Worm (Caenorhabditis elegans) whole organism, late embryonic: ENCODE results near the gene M01H9.3.

Experiments used
- C08G9.2 ChIP-seq: sonication (generic microtip); optimal IDR thresholded peaks from 2 replicates; lab custom pipeline; 2016; ENCODE audit warnings: mild to moderate bottlenecking, missing genetic modification characterization, moderate library complexity, missing compliant biosample characterization
- F13H6.1 ChIP-seq: sonication (generic microtip); optimal IDR thresholded peaks from 2 replicates; lab custom pipeline; 2016; ENCODE audit warnings: missing genetic modification characterization, missing compliant biosample characterization
- K02D7.2 ChIP-seq: sonication (generic microtip); optimal IDR thresholded peaks from 2 replicates; lab custom pipeline; 2017; ENCODE audit warnings: mild to moderate bottlenecking, missing genetic modification characterization, missing compliant biosample characterization
- T23F11.4 ChIP-seq: fragments of 200-800 bp; sonication (Bioruptor generic); optimal IDR thresholded peaks from 2 replicates; lab custom pipeline; 2018; ENCODE audit warnings: mild to moderate bottlenecking, missing genetic modification characterization, missing compliant biosample characterization
- Y22D7AL.16 ChIP-seq: sonication (generic microtip); optimal IDR thresholded peaks from 2 replicates; lab custom pipeline; 2016; ENCODE audit warnings: missing genetic modification characterization, missing compliant biosample characterization
- ama-1 ChIP-seq: fragments of 150-350 bp; optimal IDR thresholded peaks from 2 replicates; lab custom pipeline; 2014
- ceh-14 ChIP-seq: sonication (generic microtip); optimal IDR thresholded peaks from 2 replicates; lab custom pipeline; 2016; ENCODE audit warnings: missing genotype, missing genetic modification characterization, missing compliant biosample characterization
- ceh-18 ChIP-seq: sonication (generic microtip); optimal IDR thresholded peaks from 2 replicates; lab custom pipeline; 2016; ENCODE audit warnings: missing genetic modification characterization, missing compliant biosample characterization
- ceh-19 ChIP-seq: fragments of 200-800 bp; sonication (Bioruptor generic); optimal IDR thresholded peaks from 2 replicates; lab custom pipeline; 2018; ENCODE audit warnings: mild to moderate bottlenecking, missing genetic modification characterization, missing compliant biosample characterization
- ceh-22 ChIP-seq: sonication (generic microtip); optimal IDR thresholded peaks from 2 replicates; lab custom pipeline; 2017; ENCODE audit warnings: missing biosample characterization, missing genetic modification characterization
- ceh-24 ChIP-seq: sonication (generic microtip); optimal IDR thresholded peaks from 2 replicates; lab custom pipeline; 2016; ENCODE audit warnings: mild to moderate bottlenecking, missing genetic modification characterization, missing compliant biosample characterization
- ceh-30 ChIP-seq: fragments of 150-350 bp; optimal IDR thresholded peaks from 2 replicates; lab custom pipeline; 2014; ENCODE audit warnings: missing biosample characterization, missing genetic modification characterization
- ceh-34 ChIP-seq: sonication (generic microtip); optimal IDR thresholded peaks from 2 replicates; lab custom pipeline; 2016; ENCODE audit warnings: mild to moderate bottlenecking, missing genetic modification characterization, missing compliant biosample characterization
- ceh-45 ChIP-seq: fragments of 200-800 bp; sonication (Bioruptor generic); IDR thresholded peaks from 2 replicates; pipeline ENCODE4 v1.3.6; 2022; ENCODE audit warnings: missing genetic modification reagents, missing genetic modification characterization, missing compliant biosample characterization
- ceh-6 ChIP-seq: fragments of 200-800 bp; sonication (Bioruptor generic); optimal IDR thresholded peaks from 2 replicates; lab custom pipeline; 2018; ENCODE audit warnings: mild to moderate bottlenecking, missing genetic modification characterization, missing compliant biosample characterization
- ceh-9 ChIP-seq: sonication (generic microtip); optimal IDR thresholded peaks from 2 replicates; lab custom pipeline; 2016; ENCODE audit warnings: mild to moderate bottlenecking, missing genetic modification characterization, inconsistent platforms, missing compliant biosample characterization
- che-1 ChIP-seq: sonication (generic microtip); optimal IDR thresholded peaks from 2 replicates; lab custom pipeline; 2016; ENCODE audit warnings: mild to moderate bottlenecking, missing genetic modification characterization, missing compliant biosample characterization
- elt-2 ChIP-seq: sonication (generic microtip); optimal IDR thresholded peaks from 2 replicates; lab custom pipeline; 2016; ENCODE audit warnings: missing genetic modification reagents, missing genetic modification characterization, missing compliant biosample characterization
- elt-4 ChIP-seq: sonication (generic microtip); optimal IDR thresholded peaks from 2 replicates; lab custom pipeline; 2016; ENCODE audit warnings: missing genetic modification characterization, missing compliant biosample characterization
- fax-1 ChIP-seq: sonication (generic microtip); optimal IDR thresholded peaks from 2 replicates; lab custom pipeline; 2016; ENCODE audit warnings: missing genotype, missing genetic modification characterization, missing compliant biosample characterization
- fkh-10 ChIP-seq: fragments of 150-350 bp; optimal IDR thresholded peaks from 2 replicates; lab custom pipeline; 2014; ENCODE audit warnings: missing biosample characterization, missing genetic modification reagents, missing genetic modification characterization
- fkh-6 ChIP-seq: sonication (generic microtip); optimal IDR thresholded peaks from 2 replicates; lab custom pipeline; 2016; ENCODE audit warnings: missing genetic modification characterization, missing compliant biosample characterization
- gmeb-2 ChIP-seq: sonication (generic microtip); optimal IDR thresholded peaks from 2 replicates; lab custom pipeline; 2016; ENCODE audit warnings: missing genetic modification characterization, inconsistent platforms, missing compliant biosample characterization
- hlh-13 ChIP-seq: fragments of 200-800 bp; sonication (Bioruptor generic); optimal IDR thresholded peaks from 2 replicates; lab custom pipeline; 2018; ENCODE audit warnings: mild to moderate bottlenecking, missing genetic modification characterization, missing compliant biosample characterization
- hlh-6 ChIP-seq: sonication (generic microtip); optimal IDR thresholded peaks from 2 replicates; lab custom pipeline; 2016; ENCODE audit warnings: missing genotype, missing genetic modification characterization, missing compliant biosample characterization
- lin-11 ChIP-seq: fragments of 200-800 bp; sonication (Bioruptor generic); optimal IDR thresholded peaks from 2 replicates; lab custom pipeline; 2018; ENCODE audit warnings: mild to moderate bottlenecking, missing genetic modification characterization, missing compliant biosample characterization
- nfya-1 ChIP-seq: sonication (generic microtip); optimal IDR thresholded peaks from 2 replicates; lab custom pipeline; 2017; ENCODE audit warnings: missing genetic modification characterization, mild to moderate bottlenecking, missing compliant biosample characterization, antibody characterized with exemption, moderate library complexity
- nhr-11 ChIP-seq: fragments of 150-350 bp; optimal IDR thresholded peaks from 2 replicates; lab custom pipeline; 2014; ENCODE audit warnings: missing biosample characterization, missing genetic modification characterization
- pag-3 ChIP-seq: sonication (generic microtip); optimal IDR thresholded peaks from 2 replicates; lab custom pipeline; 2016; ENCODE audit warnings: missing compliant biosample characterization, missing genetic modification characterization, borderline replicate concordance
- pat-9 ChIP-seq: fragments of 200-800 bp; sonication (Bioruptor generic); optimal IDR thresholded peaks from 2 replicates; lab custom pipeline; 2018; ENCODE audit warnings: mild to moderate bottlenecking, missing genetic modification characterization, moderate library complexity, missing compliant biosample characterization
- pha-4 ChIP-seq: fragments of 150-350 bp; optimal IDR thresholded peaks from 2 replicates; lab custom pipeline; 2018; ENCODE audit warnings: missing biosample characterization, missing genetic modification reagents, missing genetic modification characterization
- ref-2 ChIP-seq: sonication (generic microtip); optimal IDR thresholded peaks from 2 replicates; lab custom pipeline; 2016; ENCODE audit warnings: missing genetic modification characterization, missing compliant biosample characterization
- rnt-1 ChIP-seq: sonication (generic microtip); optimal IDR thresholded peaks from 2 replicates; lab custom pipeline; 2016; ENCODE audit warnings: missing genetic modification characterization, missing compliant biosample characterization
- sdc-2 ChIP-seq: sonication (generic microtip); optimal IDR thresholded peaks from 2 replicates; lab custom pipeline; 2016; ENCODE audit warnings: missing genotype, missing genetic modification characterization, missing compliant biosample characterization
- sox-4 ChIP-seq: sonication (generic microtip); optimal IDR thresholded peaks from 2 replicates; lab custom pipeline; 2017; ENCODE audit warnings: mild to moderate bottlenecking, missing genetic modification characterization, inconsistent platforms, missing compliant biosample characterization
- syd-9 ChIP-seq: sonication (generic microtip); optimal IDR thresholded peaks from 2 replicates; lab custom pipeline; 2016; ENCODE audit warnings: mild to moderate bottlenecking, missing genetic modification characterization, moderate library complexity, missing compliant biosample characterization
- ttx-3 ChIP-seq: sonication (generic microtip); optimal IDR thresholded peaks from 2 replicates; lab custom pipeline; 2016; ENCODE audit warnings: missing genetic modification reagents, missing genetic modification characterization, missing compliant biosample characterization
- unc-3 ChIP-seq, 2 experiments: fragments of 200-800 bp in 1 of 2; sonication (Bioruptor generic) in 1 of 2; sonication (generic microtip) in 1 of 2; conservative IDR thresholded peaks in 1 of 2; optimal IDR thresholded peaks in 1 of 2; 2 replicates each; pipeline versions ENCODE4 v1.3.6 to Lab custom; 2016 to 2022; ENCODE audit warnings: missing compliant biosample characterization in 2 of 2, missing genetic modification characterization in 2 of 2, missing genetic modification reagents in 1 of 2
- unc-55 ChIP-seq: sonication (generic microtip); optimal IDR thresholded peaks from 2 replicates; lab custom pipeline; 2017; ENCODE audit warnings: missing biosample characterization, missing genetic modification reagents, missing genetic modification characterization
- unc-86 ChIP-seq: sonication (generic microtip); optimal IDR thresholded peaks from 2 replicates; lab custom pipeline; 2016; ENCODE audit warnings: missing genetic modification characterization, missing compliant biosample characterization
- zip-5 ChIP-seq: sonication (generic microtip); optimal IDR thresholded peaks from 2 replicates; lab custom pipeline; 2016; ENCODE audit warnings: missing genetic modification characterization, missing compliant biosample characterization
- ztf-16 ChIP-seq: sonication (generic microtip); optimal IDR thresholded peaks from 2 replicates; lab custom pipeline; 2017; ENCODE audit warnings: missing genetic modification characterization, missing compliant biosample characterization

The M01H9.3 gene

ce11 chrIV:4463132-4463531, 13.7 kb downstream of the M01H9.3 start, which contains the start of gene M01H9.2:
Gene M01H9.2 (minus strand): TSS chrIV:4463232.
- TF ChIP-seq ceh-22 (tag; lab: Kevin White, UChicago), result no peak
- TF ChIP-seq gmeb-2 (tag; lab: Kevin White, UChicago), result no peak
- TF ChIP-seq elt-4 (tag; lab: Kevin White, UChicago), result no peak
- TF ChIP-seq ceh-9 (tag; lab: Kevin White, UChicago), result no peak
- TF ChIP-seq ceh-30 (tag; lab: Kevin White, UChicago), result no peak

ce11 chrIV:4459342-4459741, 17.5 kb downstream of the M01H9.3 start:
- no peak for TF ChIP-seq fkh-10
- no peak for TF ChIP-seq ceh-34 (tag; lab: Kevin White, UChicago)
- no peak for TF ChIP-seq pag-3 (tag; lab: Kevin White, UChicago)
- TF ChIP-seq rnt-1 (tag; lab: Kevin White, UChicago), result no peak
- no peak for TF ChIP-seq elt-2 (tag; lab: Kevin White, UChicago)
- TF ChIP-seq pha-4 (tag; lab: Kevin White, UChicago), result no peak
- no peak for TF ChIP-seq unc-3 (GFP tag; conservative IDR thresholded peaks at IDR 0.05; lab: Robert Waterston, UW)
- no peak for TF ChIP-seq unc-3 (tag; optimal IDR thresholded peaks at IDR 0.05; lab: Kevin White, UChicago)
- TF ChIP-seq K02D7.2, result no peak
- no peak for TF ChIP-seq ceh-24
- no peak for TF ChIP-seq hlh-13 (GFP tag; lab: Kevin White, UChicago)
- TF ChIP-seq ceh-45 (GFP tag; lab: Robert Waterston, UW), result no peak
- no peak for TF ChIP-seq unc-55 (GFP tag; lab: Kevin White, UChicago)
- TF ChIP-seq pat-9 (tag; lab: Kevin White, UChicago), result no peak
- TF ChIP-seq zip-5, result no peak

ce11 chrIV:4456658-4457057, 20.2 kb downstream of the M01H9.3 start:
- TF ChIP-seq ref-2 (tag; lab: Kevin White, UChicago) (no peak), T23F11.4 (GFP tag; lab: Kevin White, UChicago) (no peak), che-1 (tag; lab: Kevin White, UChicago) (no peak), ttx-3 (tag; lab: Kevin White, UChicago) (no peak), nhr-11 (tag; lab: Kevin White, UChicago) (no peak), ama-1 (lab: Kevin White, UChicago) (no peak), syd-9 (tag; lab: Kevin White, UChicago) (no peak), Y22D7AL.16 (tag; lab: Kevin White, UChicago) (no peak), unc-86 (tag; lab: Kevin White, UChicago) (no peak), sox-4 (tag; lab: Kevin White, UChicago) (no peak), ceh-18 (no peak), ceh-19 (GFP tag; lab: Kevin White, UChicago) (no peak), C08G9.2 (no peak), F13H6.1 (tag; lab: Kevin White, UChicago) (no peak), zip-5 (no peak), fax-1 (tag; lab: Kevin White, UChicago) (no peak), ceh-24 (no peak)

- no peak for TF ChIP-seq fkh-6 (tag; lab: Kevin White, UChicago)
- no peak for TF ChIP-seq hlh-13 (GFP tag; lab: Kevin White, UChicago)
- TF ChIP-seq unc-55 (GFP tag; lab: Kevin White, UChicago), result no peak
- peak; percentile 16 for TF ChIP-seq nfya-1 (tag; lab: Kevin White, UChicago)
- TF ChIP-seq syd-9 (tag; lab: Kevin White, UChicago), result no peak
- no peak for TF ChIP-seq ceh-14 (tag; lab: Kevin White, UChicago)
- TF ChIP-seq ceh-18, result peak; percentile 30
- TF ChIP-seq ceh-6, result peak; percentile 17
- TF ChIP-seq ceh-30 (tag; lab: Kevin White, UChicago), result no peak
- TF ChIP-seq sdc-2 (tag; lab: Kevin White, UChicago), result peak; percentile 50
- TF ChIP-seq C08G9.2, result no peak
- no peak for TF ChIP-seq fkh-10
- no peak for TF ChIP-seq lin-11
- no peak for TF ChIP-seq ama-1 (lab: Kevin White, UChicago)
- TF ChIP-seq hlh-6 (tag; lab: Kevin White, UChicago), result no peak
- TF ChIP-seq ztf-16 (tag; lab: Kevin White, UChicago), result no peak
- no peak for TF ChIP-seq ttx-3 (tag; lab: Kevin White, UChicago)
- TF ChIP-seq K02D7.2, result no peak
- no peak for TF ChIP-seq T23F11.4 (GFP tag; lab: Kevin White, UChicago)
Observed at ce11 chrIV:4454330-4455173, 22.3 kb downstream of the M01H9.3 start, which contains the start of gene R08C7.11. Gene R08C7.11 (minus strand): TSS chrIV:4454937.
